Fruit fly (Drosophila melanogaster) whole organism, adult: ENCODE measurements around the gene Csk.

Experiments
- CG11617 ChIP-seq: fragments of 200-800 bp; sonication (Bioruptor generic); optimal IDR thresholded peaks from 2 replicates; lab custom pipeline; 2017; ENCODE audit warnings: mild to moderate bottlenecking, missing biosample characterization, missing genetic modification reagents, missing genetic modification characterization
- CG12768 ChIP-seq: fragments of 200-800 bp; sonication (Bioruptor generic); optimal IDR thresholded peaks from 2 replicates; lab custom pipeline; 2017; ENCODE audit warnings: missing biosample characterization, missing genetic modification characterization, mild to moderate bottlenecking, moderate library complexity, missing genetic modification reagents
- CG14711 ChIP-seq: fragments of 200-800 bp; sonication (Bioruptor generic); optimal IDR thresholded peaks from 2 replicates; lab custom pipeline; 2018; ENCODE audit warnings: missing biosample characterization, mild to moderate bottlenecking, missing genetic modification characterization, moderate library complexity
- CG1620 ChIP-seq: fragments of 200-800 bp; sonication (Bioruptor generic); optimal IDR thresholded peaks from 2 replicates; lab custom pipeline; 2016; ENCODE audit warnings: missing biosample characterization, missing genetic modification characterization
- CG33017 ChIP-seq: fragments of 200-800 bp; sonication (Bioruptor generic); optimal IDR thresholded peaks from 2 replicates; lab custom pipeline; 2018; ENCODE audit warnings: missing biosample characterization, mild to moderate bottlenecking, missing genetic modification characterization, moderate library complexity
- CG5204 ChIP-seq: fragments of 200-800 bp; sonication (Bioruptor generic); optimal IDR thresholded peaks from 2 replicates; lab custom pipeline; 2016; ENCODE audit warnings: missing biosample characterization, missing genetic modification characterization
- CG7045 ChIP-seq: fragments of 200-800 bp; sonication (Bioruptor generic); optimal IDR thresholded peaks from 2 replicates; lab custom pipeline; 2017; ENCODE audit warnings: missing biosample characterization, mild to moderate bottlenecking, missing genetic modification characterization
- CG7101 ChIP-seq: fragments of 200-800 bp; sonication (Bioruptor generic); optimal IDR thresholded peaks from 2 replicates; lab custom pipeline; 2018; ENCODE audit warnings: missing biosample characterization, mild to moderate bottlenecking, missing genetic modification characterization, moderate library complexity
- Clk ChIP-seq: fragments of 200-800 bp; sonication (Bioruptor generic); optimal IDR thresholded peaks from 2 replicates; lab custom pipeline; 2017; ENCODE audit warnings: missing biosample characterization, missing genetic modification characterization
- Crg-1 ChIP-seq: fragments of 200-800 bp; sonication (Bioruptor generic); optimal IDR thresholded peaks from 2 replicates; lab custom pipeline; 2016; ENCODE audit warnings: missing biosample characterization, missing genetic modification characterization
- Hr96 ChIP-seq: fragments of 200-800 bp; sonication (Bioruptor generic); optimal IDR thresholded peaks from 2 replicates; lab custom pipeline; 2016; ENCODE audit warnings: missing biosample characterization, missing genetic modification characterization
- Mnt ChIP-seq: fragments of 200-800 bp; sonication (Bioruptor generic); optimal IDR thresholded peaks from 2 replicates; lab custom pipeline; 2016; ENCODE audit warnings: missing biosample characterization, mild to moderate bottlenecking, missing genetic modification characterization
- bab1 ChIP-seq: fragments of 200-800 bp; sonication (Bioruptor generic); optimal IDR thresholded peaks from 3 replicates; lab custom pipeline; 2019; ENCODE audit warnings: missing biosample characterization, mild to moderate bottlenecking, missing genetic modification characterization, moderate library complexity
- cic ChIP-seq: fragments of 200-800 bp; sonication (Bioruptor generic); optimal IDR thresholded peaks from 2 replicates; lab custom pipeline; 2017; ENCODE audit warnings: missing biosample characterization, mild to moderate bottlenecking, missing genetic modification characterization, moderate library complexity
- cnc ChIP-seq, 2 experiments: fragments of >200 bp; optimal IDR thresholded peaks; 2 replicates each; lab custom pipeline; 2017
- kay ChIP-seq: fragments of 200-800 bp; sonication (Bioruptor generic); peaks from one replicate; lab custom pipeline; 2016; ENCODE audit warnings: missing biosample characterization, missing genetic modification characterization, borderline replicate concordance
- ovo ChIP-seq: fragments of 200-800 bp; sonication (Bioruptor generic); optimal IDR thresholded peaks from 2 replicates; lab custom pipeline; 2016; ENCODE audit warnings: missing biosample characterization, missing genetic modification characterization
- pad ChIP-seq: fragments of 200-800 bp; sonication (Bioruptor generic); optimal IDR thresholded peaks from 3 replicates; lab custom pipeline; 2017; ENCODE audit warnings: missing biosample characterization, missing genetic modification characterization, mild to moderate bottlenecking, moderate library complexity, missing genetic modification reagents
- tj ChIP-seq: fragments of 200-800 bp; sonication (Bioruptor generic); optimal IDR thresholded peaks from 3 replicates; lab custom pipeline; 2017; ENCODE audit warnings: missing biosample characterization, mild to moderate bottlenecking, missing genetic modification characterization, moderate library complexity
- toe ChIP-seq: fragments of 200-800 bp; sonication (Bioruptor generic); optimal IDR thresholded peaks from 2 replicates; lab custom pipeline; 2016; ENCODE audit warnings: missing biosample characterization, missing genetic modification characterization

Csk gene

DNA sequence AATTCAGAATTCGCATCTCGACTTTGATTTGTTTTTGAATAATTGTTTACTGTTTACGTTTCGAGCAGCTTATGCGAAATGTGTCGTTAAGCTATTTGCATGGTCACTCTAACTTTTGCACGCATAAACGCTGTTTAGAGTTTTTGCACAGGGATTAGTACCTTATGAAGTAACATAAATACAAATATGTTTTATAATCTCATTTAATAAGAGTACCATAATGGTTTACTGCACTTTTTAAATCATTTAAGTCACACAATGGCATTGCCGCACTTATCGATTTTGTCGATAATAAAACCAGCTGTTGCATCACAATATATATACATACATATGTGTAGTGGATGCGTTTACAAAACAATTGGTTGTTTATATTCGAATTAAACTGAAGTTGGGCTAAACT is 23.9 kb downstream of the Csk start, which contains the start of the genes CG6813 and CG18764:
Gene CG6813 (minus strand): TSS at position 68 of the 400 bp plus-strand sequence.
Gene CG18764 (plus strand): TSS at position 319 of the 400 bp plus-strand sequence.
- TF ChIP-seq CG1620 (no peak), CG5204 (no peak), CG33017 (tag; lab: Kevin White, UChicago) (no peak), CG11617 (peak; percentile 8), Hr96 (GFP tag; lab: Kevin White, UChicago) (no peak), tj (GFP tag; lab: Kevin White, UChicago) (peak; percentile 2), CG7101 (no peak), pad (GFP tag; lab: Kevin White, UChicago) (no peak), Crg-1 (GFP tag; lab: Kevin White, UChicago) (no peak), Clk (GFP tag; lab: Kevin White, UChicago) (no peak), CG7045 (no peak), toe (GFP tag; lab: Kevin White, UChicago) (no peak), cnc (optimal IDR thresholded peaks at IDR 0.05; lab: Kevin White, UChicago) (peak in 1 of 2 experiments; percentile 45), CG14711 (tag; lab: Kevin White, UChicago) (peak; percentile 74), ovo (GFP tag; lab: Kevin White, UChicago) (no peak), bab1 (GFP tag; lab: Kevin White, UChicago) (peak; percentile 52), Mnt (peak; percentile 31), cic (GFP tag; lab: Kevin White, UChicago) (no peak), kay (GFP tag; lab: Kevin White, UChicago) (no peak), CG12768 (no peak)

DNA sequence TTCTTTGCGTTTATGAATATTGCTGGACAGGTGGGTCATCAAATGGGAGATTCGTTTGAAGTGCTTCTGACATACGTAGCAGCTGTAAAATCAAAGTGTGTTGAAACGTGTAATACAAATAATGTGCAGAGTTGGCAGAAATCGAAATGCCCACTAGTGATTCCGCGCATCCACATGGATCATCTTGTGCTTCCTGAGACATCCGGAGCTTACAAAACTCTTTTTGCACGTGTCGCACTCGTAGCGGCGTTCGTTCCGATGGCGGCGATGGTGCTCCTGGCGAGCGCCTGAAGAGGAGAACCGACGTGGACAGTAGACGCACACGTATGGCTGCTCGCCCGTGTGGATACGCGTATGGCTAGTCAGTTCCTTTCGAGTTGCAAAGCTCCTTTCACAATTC is 25.0 kb downstream of the Csk start, which contains the start of gene Zaf1:
Gene Zaf1 (minus strand): TSS at position 101 of the 400 bp plus-strand sequence.
- TF ChIP-seq tj (GFP tag; lab: Kevin White, UChicago) (peak; percentile 12), Clk (GFP tag; lab: Kevin White, UChicago) (no peak)

DNA sequence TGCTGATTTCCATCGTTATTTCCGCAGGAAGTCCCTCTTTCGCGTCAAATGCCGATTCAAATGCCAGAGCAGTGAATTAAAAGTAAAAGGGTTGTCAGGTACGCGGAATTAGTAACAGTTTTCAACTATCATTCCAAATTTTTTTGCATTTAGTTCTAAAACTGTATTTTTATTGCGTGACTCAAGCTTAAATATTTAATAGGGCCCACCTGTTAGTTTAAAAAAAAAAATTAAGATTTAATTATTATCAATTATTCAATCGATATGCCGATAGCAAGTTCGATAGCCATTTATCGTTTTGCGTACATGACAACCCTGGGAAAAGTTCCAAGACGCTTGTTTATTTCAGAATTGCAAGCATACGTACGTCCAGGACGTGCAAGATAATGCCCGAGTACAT is 27.5 kb downstream of the Csk start, which contains the start of gene CG14711:
Gene CG14711 (plus strand): TSS at position 315 of the 400 bp plus-strand sequence.
- TF ChIP-seq cnc (optimal IDR thresholded peaks at IDR 0.05; lab: Kevin White, UChicago) (no peak), CG5204 (no peak), CG7045 (peak; percentile 83), CG14711 (tag; lab: Kevin White, UChicago) (peak; percentile 100), CG7101 (peak; percentile 86), Mnt (peak; percentile 74), ovo (GFP tag; lab: Kevin White, UChicago) (peak; percentile 64), kay (GFP tag; lab: Kevin White, UChicago) (no peak), Clk (GFP tag; lab: Kevin White, UChicago) (peak; percentile 51), CG33017 (tag; lab: Kevin White, UChicago) (peak; percentile 85), Hr96 (GFP tag; lab: Kevin White, UChicago) (no peak), cic (GFP tag; lab: Kevin White, UChicago) (peak; percentile 38), CG1620 (peak; percentile 85), tj (GFP tag; lab: Kevin White, UChicago) (peak; percentile 68), pad (GFP tag; lab: Kevin White, UChicago) (peak; percentile 68), Crg-1 (GFP tag; lab: Kevin White, UChicago) (peak; percentile 84), toe (GFP tag; lab: Kevin White, UChicago) (no peak), CG12768 (peak; percentile 89), CG11617 (peak; percentile 88), bab1 (GFP tag; lab: Kevin White, UChicago) (peak; percentile 92)

- no peak for TF ChIP-seq Hr96 (GFP tag; lab: Kevin White, UChicago)
- peak; percentile 60 for TF ChIP-seq Mnt
- TF ChIP-seq cnc (optimal IDR thresholded peaks at IDR 0.05; lab: Kevin White, UChicago) = no peak
- TF ChIP-seq ovo (GFP tag; lab: Kevin White, UChicago) = peak; percentile 63
- TF ChIP-seq CG12768 = peak; percentile 4
- peak; percentile 5 for TF ChIP-seq pad (GFP tag; lab: Kevin White, UChicago)
- TF ChIP-seq CG7101 = peak; percentile 63
- TF ChIP-seq CG5204 = no peak
- TF ChIP-seq CG33017 (tag; lab: Kevin White, UChicago) = peak; percentile 27
- TF ChIP-seq tj (GFP tag; lab: Kevin White, UChicago) = peak; percentile 70
- TF ChIP-seq Crg-1 (GFP tag; lab: Kevin White, UChicago) = peak; percentile 38
- TF ChIP-seq toe (GFP tag; lab: Kevin White, UChicago) = no peak
- peak; percentile 78 for TF ChIP-seq CG1620
- TF ChIP-seq bab1 (GFP tag; lab: Kevin White, UChicago) = peak; percentile 72
- TF ChIP-seq CG7045 = peak; percentile 23
- peak; percentile 72 for TF ChIP-seq CG14711 (tag; lab: Kevin White, UChicago)
- no peak for TF ChIP-seq kay (GFP tag; lab: Kevin White, UChicago)
- TF ChIP-seq Clk (GFP tag; lab: Kevin White, UChicago) = peak; percentile 59
- TF ChIP-seq CG11617 = no peak
- TF ChIP-seq cic (GFP tag; lab: Kevin White, UChicago) = peak; percentile 45
These were observed 30.6 kb downstream of the Csk start, which contains the start of the genes Jupiter and CG14710 for dm6 chr3R:11619709-11620409. Gene Jupiter, minus strand, starts transcription at chr3R:11619906. Gene CG14710, plus strand, starts transcription at chr3R:11620090.

- TF ChIP-seq cnc (optimal IDR thresholded peaks at IDR 0.05; lab: Kevin White, UChicago) = no peak
- TF ChIP-seq tj (GFP tag; lab: Kevin White, UChicago) = peak; percentile 61
- TF ChIP-seq CG33017 (tag; lab: Kevin White, UChicago) = no peak
- peak; percentile 21 for TF ChIP-seq CG12768
These were observed 31.6 kb downstream of the Csk start for dm6 chr3R:11618879-11619278.

DNA sequence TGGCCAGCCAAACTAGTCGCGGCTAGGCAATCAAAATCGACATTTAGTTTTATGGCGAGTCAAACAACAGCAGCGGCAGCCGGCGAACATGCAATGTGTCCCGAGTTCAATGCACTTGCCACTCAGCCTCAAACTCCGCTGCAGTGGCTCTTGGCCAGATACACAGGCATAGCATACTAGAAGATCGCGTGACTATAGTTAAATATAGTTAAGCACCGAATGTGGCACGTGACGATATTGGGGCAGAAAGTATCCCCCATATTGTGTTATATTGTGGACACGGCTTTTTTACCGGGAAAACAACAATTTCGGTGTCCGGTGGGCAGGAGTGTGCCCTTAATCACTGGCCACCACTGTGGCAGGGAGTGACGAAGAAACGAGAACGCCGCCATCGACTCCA is 32.7 kb downstream of the Csk start:
- TF ChIP-seq CG1620 (no peak), Clk (GFP tag; lab: Kevin White, UChicago) (no peak), Hr96 (GFP tag; lab: Kevin White, UChicago) (no peak), CG7101 (no peak), CG5204 (no peak), cic (GFP tag; lab: Kevin White, UChicago) (no peak)
